Worm (Caenorhabditis elegans) whole organism, early embryonic: ENCODE measurements around the gene K09B11.4.
A peak's percentile ranks its signal among the peaks of the same experiment; 100 is the strongest.
"Not testable (repeated sequence)": the region's sequence is repeated elsewhere in the genome, so short reads cannot be mapped to it uniquely, and the experiment has no call there.

Experiments used
- ama-1 ChIP-seq: fragments of 150-350 bp; optimal IDR thresholded peaks from 2 replicates; lab custom pipeline; 2014
- flt-1 ChIP-seq: fragments of 200-800 bp; sonication (Bioruptor generic); IDR thresholded peaks from 2 replicates; pipeline ENCODE4 v1.3.6; 2022; ENCODE audit warnings: missing genetic modification characterization, missing compliant biosample characterization
- hmg-4 ChIP-seq: fragments of 200-800 bp; sonication (Bioruptor generic); optimal IDR thresholded peaks from 2 replicates; lab custom pipeline; 2018; ENCODE audit warnings: mild to moderate bottlenecking, missing genetic modification characterization, missing compliant biosample characterization
- tra-4 ChIP-seq: sonication (generic microtip); optimal IDR thresholded peaks from 2 replicates; lab custom pipeline; 2017; ENCODE audit warnings: missing genetic modification characterization, missing compliant biosample characterization

ce11 chrIV:13463889-13464288, 34.5 kb downstream of the K09B11.4 start:
- TF ChIP-seq hmg-4 (GFP tag; lab: Kevin White, UChicago); tra-4 (tag; lab: Kevin White, UChicago); ama-1: not testable (repeated sequence)
- peak; percentile 62; the same call in 1 of the 2 replicates for TF ChIP-seq flt-1 (GFP tag; lab: Robert Waterston, UW)
